Worm (Caenorhabditis elegans): Measurements from ENCODE around the gene C07D10.5.

- no peak for TF ChIP-seq snpc-4 (tag; optimal IDR thresholded peaks at IDR 0.05)
- TF ChIP-seq nhr-77 (tag; optimal IDR thresholded peaks at IDR 0.05), result no peak
- no peak for TF ChIP-seq elt-3 (tag; optimal IDR thresholded peaks at IDR 0.05)
- TF ChIP-seq ztf-11 (tag; optimal IDR thresholded peaks at IDR 0.05), result no peak
- no peak for TF ChIP-seq elt-1 (tag; optimal IDR thresholded peaks at IDR 0.05)
- no peak for TF ChIP-seq nhr-12 (tag; optimal IDR thresholded peaks at IDR 0.05)
- no peak for TF ChIP-seq nhr-10 (tag; optimal IDR thresholded peaks at IDR 0.05)
- TF ChIP-seq egl-27 (tag; optimal IDR thresholded peaks at IDR 0.05), result no peak
- no peak for TF ChIP-seq unc-62 (GFP tag; optimal IDR thresholded peaks at IDR 0.05)
- TF ChIP-seq ama-1 (optimal IDR thresholded peaks at IDR 0.05), result no peak
- TF ChIP-seq mbf-1 (tag; optimal IDR thresholded peaks at IDR 0.05), result no peak
Observed at ce11 chrII:7404001-7404400, 22.6 kb downstream of the C07D10.5 start.
